Worm (Caenorhabditis elegans) whole organism, L1 larva: Measurements from ENCODE around the gene F56D3.1.

ENCODE experiments used
- F16B12.6 ChIP-seq: fragments of 150-350 bp; optimal IDR thresholded peaks from 2 replicates; lab custom pipeline; 2014; ENCODE audit warnings: missing biosample characterization, missing genetic modification characterization
- Y116A8C.19 ChIP-seq: sonication (generic microtip); optimal IDR thresholded peaks from 2 replicates; lab custom pipeline; 2016; ENCODE audit warnings: missing compliant biosample characterization, missing genetic modification characterization, borderline replicate concordance
- aha-1 ChIP-seq: fragments of 150-350 bp; optimal IDR thresholded peaks from 2 replicates; lab custom pipeline; 2014; ENCODE audit warnings: missing biosample characterization, missing genetic modification characterization
- alr-1 ChIP-seq: fragments of 200-800 bp; sonication (Bioruptor generic); optimal IDR thresholded peaks from 2 replicates; lab custom pipeline; 2018; ENCODE audit warnings: borderline replicate concordance, mild to moderate bottlenecking, missing genetic modification characterization, missing compliant biosample characterization
- ama-1 ChIP-seq: fragments of 150-350 bp; optimal IDR thresholded peaks from 2 replicates; lab custom pipeline; 2014
- blmp-1 ChIP-seq: fragments of 150-350 bp; optimal IDR thresholded peaks from 2 replicates; lab custom pipeline; 2014; ENCODE audit warnings: missing biosample characterization, missing genetic modification characterization
- ceh-8 ChIP-seq: fragments of 200-800 bp; sonication (Bioruptor generic); optimal IDR thresholded peaks from 2 replicates; lab custom pipeline; 2018; ENCODE audit warnings: mild to moderate bottlenecking, missing genetic modification characterization, moderate library complexity, missing compliant biosample characterization
- ceh-90 ChIP-seq: sonication (generic microtip); optimal IDR thresholded peaks from 2 replicates; lab custom pipeline; 2016; ENCODE audit warnings: missing genetic modification characterization, missing compliant biosample characterization
- ces-1 ChIP-seq: fragments of 150-350 bp; optimal IDR thresholded peaks from 2 replicates; lab custom pipeline; 2014; ENCODE audit warnings: missing biosample characterization, missing genetic modification reagents, missing genetic modification characterization
- dsc-1 ChIP-seq: sonication (generic microtip); optimal IDR thresholded peaks from 2 replicates; lab custom pipeline; 2016; ENCODE audit warnings: mild to moderate bottlenecking, missing genetic modification characterization, missing compliant biosample characterization
- efl-1 ChIP-seq, 4 experiments: fragments of 150-350 bp; optimal IDR thresholded peaks in 3 of 4; peaks in 1 of 4; 1 replicate in 1 of 4; 2 replicates in 3 of 4; lab custom pipeline; 2014; ENCODE audit warnings: missing biosample characterization in 2 of 4, missing genetic modification characterization in 2 of 4, missing genetic modification reagents in 2 of 4
- egl-13 ChIP-seq: sonication (generic microtip); optimal IDR thresholded peaks from 2 replicates; lab custom pipeline; 2016; ENCODE audit warnings: missing genotype, missing genetic modification reagents, missing genetic modification characterization, missing compliant biosample characterization
- elt-3 ChIP-seq, 6 experiments: fragments of 150-350 bp in 1 of 6; sonication (generic microtip); optimal IDR thresholded peaks; 2 replicates each; lab custom pipeline; 2017 to 2018; ENCODE audit warnings: missing biosample characterization in 6 of 6, missing genetic modification characterization in 6 of 6, inconsistent platforms in 1 of 6
- fkh-4 ChIP-seq: sonication (generic microtip); optimal IDR thresholded peaks from 2 replicates; lab custom pipeline; 2016; ENCODE audit warnings: missing compliant biosample characterization, missing genetic modification characterization, borderline replicate concordance
- hlh-17 ChIP-seq: fragments of 200-800 bp; sonication (Bioruptor generic); optimal IDR thresholded peaks from 2 replicates; lab custom pipeline; 2018; ENCODE audit warnings: missing genetic modification characterization, mild to moderate bottlenecking, missing compliant biosample characterization, moderate library complexity, borderline replicate concordance
- hlh-4 ChIP-seq: sonication (generic microtip); optimal IDR thresholded peaks from 2 replicates; lab custom pipeline; 2016; ENCODE audit warnings: mild to moderate bottlenecking, missing genetic modification characterization, missing compliant biosample characterization
- lin-14 ChIP-seq: fragments of 200-800 bp; sonication (Bioruptor generic); optimal IDR thresholded peaks from 2 replicates; lab custom pipeline; 2018; ENCODE audit warnings: mild to moderate bottlenecking, missing genetic modification characterization, moderate library complexity, missing compliant biosample characterization
- lin-39 ChIP-seq: fragments of 150-350 bp; optimal IDR thresholded peaks from 2 replicates; lab custom pipeline; 2014; ENCODE audit warnings: missing biosample characterization, missing genetic modification reagents, missing genetic modification characterization
- mdl-1 ChIP-seq, 2 experiments: fragments of 150-350 bp; optimal IDR thresholded peaks; 2 replicates each; lab custom pipeline; 2014 to 2017; ENCODE audit warnings: missing biosample characterization in 2 of 2, missing genetic modification characterization in 2 of 2, inconsistent platforms in 1 of 2
- mef-2 ChIP-seq: fragments of 150-350 bp; optimal IDR thresholded peaks from 2 replicates; lab custom pipeline; 2014; ENCODE audit warnings: missing biosample characterization, missing genetic modification characterization
- nhr-11 ChIP-seq: fragments of 150-350 bp; optimal IDR thresholded peaks from 2 replicates; lab custom pipeline; 2014; ENCODE audit warnings: missing biosample characterization, missing genetic modification characterization
- nhr-12 ChIP-seq: sonication (generic microtip); optimal IDR thresholded peaks from 2 replicates; lab custom pipeline; 2017; ENCODE audit warnings: missing biosample characterization, missing genetic modification characterization
- nhr-237 ChIP-seq: fragments of 150-350 bp; optimal IDR thresholded peaks from 2 replicates; lab custom pipeline; 2014; ENCODE audit warnings: missing biosample characterization, missing genetic modification characterization
- nhr-28 ChIP-seq: fragments of 150-350 bp; optimal IDR thresholded peaks from 2 replicates; lab custom pipeline; 2014; ENCODE audit warnings: missing biosample characterization, missing genetic modification characterization
- nhr-47 ChIP-seq: sonication (generic microtip); optimal IDR thresholded peaks from 2 replicates; lab custom pipeline; 2016; ENCODE audit warnings: mild to moderate bottlenecking, missing genetic modification characterization, moderate library complexity, missing compliant biosample characterization
- nhr-77 ChIP-seq: fragments of 150-350 bp; optimal IDR thresholded peaks from 2 replicates; lab custom pipeline; 2014; ENCODE audit warnings: missing biosample characterization, missing genetic modification characterization
- nhr-84 ChIP-seq: sonication (generic microtip); optimal IDR thresholded peaks from 2 replicates; lab custom pipeline; 2017; ENCODE audit warnings: missing biosample characterization, missing genetic modification characterization
- nhr-85 ChIP-seq: sonication (generic microtip); peaks from one replicate; lab custom pipeline; 2016; ENCODE audit warnings: missing genetic modification characterization, inconsistent platforms, missing compliant biosample characterization
- pag-3 ChIP-seq: sonication (generic microtip); optimal IDR thresholded peaks from 2 replicates; lab custom pipeline; 2017; ENCODE audit warnings: missing genetic modification characterization, mild to moderate bottlenecking, missing compliant biosample characterization, antibody characterized with exemption, borderline replicate concordance; ENCODE audit not compliant: insufficient read depth
- pax-3 ChIP-seq: fragments of 200-800 bp; sonication (Bioruptor generic); optimal IDR thresholded peaks from 2 replicates; lab custom pipeline; 2018; ENCODE audit warnings: mild to moderate bottlenecking, missing genetic modification characterization, moderate library complexity, missing compliant biosample characterization
- snu-23 ChIP-seq: sonication (generic microtip); optimal IDR thresholded peaks from 2 replicates; lab custom pipeline; 2016; ENCODE audit warnings: missing genetic modification characterization, missing compliant biosample characterization
- unc-98 ChIP-seq: fragments of 200-800 bp; sonication (Bioruptor generic); IDR thresholded peaks from 2 replicates; pipeline ENCODE4 v1.3.6; 2022; ENCODE audit warnings: missing genetic modification characterization, missing compliant biosample characterization
- zag-1 ChIP-seq: fragments of 150-350 bp; optimal IDR thresholded peaks from 2 replicates; lab custom pipeline; 2014; ENCODE audit warnings: missing biosample characterization, missing genetic modification characterization
- zip-4 ChIP-seq: fragments of 200-800 bp; sonication (Bioruptor generic); optimal IDR thresholded peaks from 2 replicates; lab custom pipeline; 2018; ENCODE audit warnings: mild to moderate bottlenecking, missing genetic modification characterization, moderate library complexity, missing compliant biosample characterization
- ztf-11 ChIP-seq, 2 experiments: sonication (generic microtip); optimal IDR thresholded peaks; 2 replicates each; lab custom pipeline; 2016 to 2017; ENCODE audit warnings: missing genetic modification characterization in 2 of 2, missing biosample characterization in 1 of 2, missing compliant biosample characterization in 1 of 2
- ztf-4 ChIP-seq: fragments of 150-350 bp; optimal IDR thresholded peaks from 2 replicates; lab custom pipeline; 2014; ENCODE audit warnings: missing biosample characterization, missing genetic modification characterization

F56D3.1 gene

ce11 chrII:4146039-4146438 lies at the start of gene F56D3.1:
TSS of gene F56D3.1 (plus strand) at chrII:4146339.
- TF ChIP-seq efl-1 (optimal IDR thresholded peaks at IDR 0.05; lab: Kevin White, UChicago) (no peak), efl-1 (GFP tag; optimal IDR thresholded peaks at IDR 0.05 in 1 of 2; lab: Kevin White, UChicago) (no peak), Y116A8C.19 (tag; lab: Kevin White, UChicago) (no peak), nhr-237 (tag; lab: Kevin White, UChicago) (no peak), mef-2 (no peak), fkh-4 (tag; lab: Kevin White, UChicago) (no peak), ceh-90 (tag; lab: Kevin White, UChicago) (no peak), lin-39 (tag; lab: Kevin White, UChicago) (no peak), unc-98 (GFP tag; lab: Robert Waterston, UW) (no peak), hlh-17 (GFP tag; lab: Kevin White, UChicago) (no peak), egl-13 (no peak), ztf-11 (tag; optimal IDR thresholded peaks at IDR 0.05; lab: Kevin White, UChicago) (no peak), ztf-4 (tag; lab: Kevin White, UChicago) (no peak)

- TF ChIP-seq ces-1 (GFP tag; lab: Kevin White, UChicago) (no peak), blmp-1 (tag; lab: Kevin White, UChicago) (peak; percentile 65)
Measured at ce11 chrII:4098759-4099158, 47.4 kb upstream of the F56D3.1 start.

- no peak for TF ChIP-seq pag-3 (tag; lab: Kevin White, UChicago)
- peak; percentile 33 for TF ChIP-seq blmp-1 (tag; lab: Kevin White, UChicago)
Measured at ce11 chrII:4100485-4100884, 45.7 kb upstream of the F56D3.1 start, which contains the start of gene rhgf-2. TSS of gene rhgf-2 (plus strand) at chrII:4100785.

DNA sequence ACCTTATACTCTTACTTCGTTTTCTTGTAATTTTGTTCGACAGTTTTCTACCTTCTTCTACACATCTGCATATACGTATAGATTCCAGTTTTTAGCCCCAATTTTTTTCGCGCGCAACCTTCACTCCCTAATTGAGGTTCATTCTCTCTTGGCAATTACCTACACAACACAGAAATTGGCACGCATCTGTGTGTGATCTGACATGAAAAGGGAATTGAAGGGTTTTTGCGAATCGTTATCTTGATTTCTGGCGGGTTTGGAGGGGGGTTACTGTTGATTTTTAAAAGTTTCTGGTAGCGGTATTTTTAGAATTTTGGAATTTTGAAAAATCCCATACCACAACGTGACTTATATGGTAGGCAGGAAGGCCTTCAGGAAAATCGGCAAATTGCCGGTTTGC lies 43.4 kb upstream of the F56D3.1 start:
- TF ChIP-seq ces-1 (GFP tag; lab: Kevin White, UChicago) (no peak), hlh-4 (tag; lab: Kevin White, UChicago) (no peak), nhr-77 (no peak), ama-1 (lab: Kevin White, UChicago) (no peak), lin-14 (GFP tag; lab: Kevin White, UChicago) (peak; percentile 32), ceh-90 (tag; lab: Kevin White, UChicago) (no peak), alr-1 (no peak), pax-3 (no peak), mef-2 (no peak), ceh-8 (GFP tag; lab: Kevin White, UChicago) (no peak), efl-1 (optimal IDR thresholded peaks at IDR 0.05; lab: Kevin White, UChicago) (no peak), efl-1 (GFP tag; optimal IDR thresholded peaks at IDR 0.05 in 1 of 2; lab: Kevin White, UChicago) (peak in 1 of 2 experiments; percentile 21), aha-1 (no peak), nhr-28 (tag; lab: Kevin White, UChicago) (no peak), nhr-85 (peak; percentile 65), blmp-1 (tag; lab: Kevin White, UChicago) (peak; percentile 56), Y116A8C.19 (tag; lab: Kevin White, UChicago) (no peak)
- TF ChIP-seq, all 84 proteins: peak for 4

- TF ChIP-seq nhr-84 (no peak), nhr-47 (tag; lab: Kevin White, UChicago) (no peak), zip-4 (GFP tag; lab: Kevin White, UChicago) (no peak), mdl-1 (tag; optimal IDR thresholded peaks at IDR 0.05; lab: Kevin White, UChicago) (no peak), zag-1 (no peak), nhr-12 (tag; lab: Kevin White, UChicago) (no peak), ztf-11 (tag; optimal IDR thresholded peaks at IDR 0.05; lab: Kevin White, UChicago) (no peak), snu-23 (GFP tag; lab: Kevin White, UChicago) (no peak), nhr-11 (tag; lab: Kevin White, UChicago) (no peak), elt-3 (tag; optimal IDR thresholded peaks at IDR 0.05; lab: Kevin White, UChicago) (no peak), Y116A8C.19 (tag; lab: Kevin White, UChicago) (no peak), nhr-85 (no peak), dsc-1 (tag; lab: Kevin White, UChicago) (no peak), lin-14 (GFP tag; lab: Kevin White, UChicago) (no peak), F16B12.6 (tag; lab: Kevin White, UChicago) (no peak)
- TF ChIP-seq, all 84 proteins: peak for 0
Measured at ce11 chrII:4107196-4107595, 38.9 kb upstream of the F56D3.1 start.
